Worm (Caenorhabditis elegans): ENCODE results near the gene C01B9.4.

Gene C01B9.4

DNA sequence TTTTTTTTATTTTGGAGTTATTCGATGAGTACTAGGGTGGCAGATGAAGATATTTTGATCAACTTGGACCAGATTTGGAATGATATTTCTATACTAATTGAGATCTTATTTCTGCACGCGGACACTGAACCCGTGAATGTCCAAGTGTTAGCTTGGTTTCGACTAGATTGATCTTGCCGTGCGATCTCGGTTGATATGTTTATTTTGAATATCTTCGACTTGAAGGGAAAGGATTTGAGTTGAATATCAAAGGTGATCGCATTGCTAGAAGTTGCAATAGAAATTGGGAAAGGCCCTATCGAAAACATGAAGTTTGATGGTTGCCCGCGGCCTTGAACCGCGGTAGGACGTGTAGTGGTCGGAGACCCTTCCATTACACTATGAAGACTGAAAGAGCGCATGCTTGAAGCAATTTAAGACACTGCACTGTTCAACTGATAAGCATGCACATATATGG is 3.0 kb downstream of the C01B9.4 start:
- TF ChIP-seq ZK546.5 (tag; optimal IDR thresholded peaks at IDR 0.05): no peak
- TF ChIP-seq lin-13 (GFP tag; optimal IDR thresholded peaks at IDR 0.05): peak; percentile 6
- no peak for TF ChIP-seq mdl-1 (tag; optimal IDR thresholded peaks at IDR 0.05)
- no peak for TF ChIP-seq F13H6.1 (tag; optimal IDR thresholded peaks at IDR 0.05)
- TF ChIP-seq sma-9 (GFP tag; optimal IDR thresholded peaks at IDR 0.05): peak; percentile 30
- no peak for TF ChIP-seq sma-9 (tag; optimal IDR thresholded peaks at IDR 0.05)
- TF ChIP-seq ztf-1 (GFP tag; conservative IDR thresholded peaks at IDR 0.05): no peak
- no peak for TF ChIP-seq nhr-23 (tag; optimal IDR thresholded peaks at IDR 0.05)
- TF ChIP-seq mab-5 (tag; optimal IDR thresholded peaks at IDR 0.05): no peak
- TF ChIP-seq zag-1 (tag; optimal IDR thresholded peaks at IDR 0.05): no peak
- no peak for TF ChIP-seq unc-62 (GFP tag; optimal IDR thresholded peaks at IDR 0.05)
- TF ChIP-seq sem-4 (tag; optimal IDR thresholded peaks at IDR 0.05): no peak
- TF ChIP-seq mbf-1 (tag; optimal IDR thresholded peaks at IDR 0.05): no peak
- no peak for TF ChIP-seq egl-27 (tag; optimal IDR thresholded peaks at IDR 0.05)
- no peak for TF ChIP-seq unc-55 (GFP tag; optimal IDR thresholded peaks at IDR 0.05)
- TF ChIP-seq nhr-237 (tag; optimal IDR thresholded peaks at IDR 0.05): no peak
- no peak for TF ChIP-seq blmp-1 (tag; optimal IDR thresholded peaks at IDR 0.05; ENCODE audit: insufficient read depth)
- peak; percentile 61 for TF ChIP-seq crh-2 (tag; optimal IDR thresholded peaks at IDR 0.05)
- no peak for TF ChIP-seq nhr-77 (tag; optimal IDR thresholded peaks at IDR 0.05)
- peak; percentile 43 for TF ChIP-seq fos-1 (tag; optimal IDR thresholded peaks at IDR 0.05)
- no peak for TF ChIP-seq elt-1 (tag; optimal IDR thresholded peaks at IDR 0.05)
- no peak for TF ChIP-seq Y55F3AM.14 (GFP tag; optimal IDR thresholded peaks at IDR 0.05)

ce11 chrII:13771335-13771734 is 12.4 kb downstream of the C01B9.4 start, which contains the start of gene C01B9.1:
C01B9.1 (plus strand) TSS chrII:13771575.
- TF ChIP-seq fos-1 (tag; optimal IDR thresholded peaks at IDR 0.05): peak; percentile 57
- no peak for TF ChIP-seq snpc-4 (tag; optimal IDR thresholded peaks at IDR 0.05)

DNA sequence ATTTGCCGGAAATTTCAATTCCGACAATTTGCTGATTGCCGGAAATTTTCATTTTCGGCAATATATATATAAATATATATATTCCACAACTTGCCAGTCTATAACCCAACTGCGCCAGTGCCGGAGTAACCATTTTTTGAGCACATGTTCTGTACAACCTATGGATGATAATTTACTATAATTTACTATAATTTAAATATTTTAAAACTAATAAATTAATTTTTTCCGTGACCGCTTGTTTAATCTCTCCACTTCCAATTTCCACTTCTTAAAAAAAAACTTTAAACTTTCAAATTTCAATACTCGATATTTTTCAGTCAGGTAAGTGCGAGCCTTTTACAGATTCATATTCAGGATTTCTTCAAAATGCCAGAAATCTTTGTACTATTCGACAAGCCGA is 17.8 kb downstream of the C01B9.4 start, which contains the start of gene arrd-12:
Gene arrd-12 (plus strand): TSS at position 301 of the 400 bp plus-strand sequence.
- TF ChIP-seq C34F6.9 (tag; optimal IDR thresholded peaks at IDR 0.05): no peak

ce11 chrII:13763009-13763468 is 20.7 kb downstream of the C01B9.4 start, which contains the start of gene arrd-11:
arrd-11 (plus strand) TSS chrII:13763418.
- TF ChIP-seq lin-39 (tag; optimal IDR thresholded peaks at IDR 0.05): no peak
- no peak for TF ChIP-seq lin-11 (tag; optimal IDR thresholded peaks at IDR 0.05)
- no peak for TF ChIP-seq nhr-12 (tag; optimal IDR thresholded peaks at IDR 0.05)
- no peak for TF ChIP-seq F13H6.1 (tag; optimal IDR thresholded peaks at IDR 0.05)
- TF ChIP-seq ztf-1 (GFP tag; conservative IDR thresholded peaks at IDR 0.05): no peak
- no peak for TF ChIP-seq nhr-237 (tag; optimal IDR thresholded peaks at IDR 0.05)
- no peak for TF ChIP-seq nhr-6 (tag; optimal IDR thresholded peaks at IDR 0.05)
- no peak for TF ChIP-seq ceh-16 (tag; optimal IDR thresholded peaks at IDR 0.05)
- TF ChIP-seq sma-3 (GFP tag; optimal IDR thresholded peaks at IDR 0.05): no peak
- TF ChIP-seq ZK546.5 (tag; optimal IDR thresholded peaks at IDR 0.05): no peak
- TF ChIP-seq skn-1 (tag; optimal IDR thresholded peaks at IDR 0.05): no peak
- TF ChIP-seq lsy-2 (tag; optimal IDR thresholded peaks at IDR 0.05): no peak
- no peak for TF ChIP-seq lin-13 (GFP tag; optimal IDR thresholded peaks at IDR 0.05)
- no peak for TF ChIP-seq sem-4 (tag; optimal IDR thresholded peaks at IDR 0.05)
- no peak for TF ChIP-seq nhr-129 (tag; optimal IDR thresholded peaks at IDR 0.05)
- no peak for TF ChIP-seq unc-55 (GFP tag; optimal IDR thresholded peaks at IDR 0.05)

DNA sequence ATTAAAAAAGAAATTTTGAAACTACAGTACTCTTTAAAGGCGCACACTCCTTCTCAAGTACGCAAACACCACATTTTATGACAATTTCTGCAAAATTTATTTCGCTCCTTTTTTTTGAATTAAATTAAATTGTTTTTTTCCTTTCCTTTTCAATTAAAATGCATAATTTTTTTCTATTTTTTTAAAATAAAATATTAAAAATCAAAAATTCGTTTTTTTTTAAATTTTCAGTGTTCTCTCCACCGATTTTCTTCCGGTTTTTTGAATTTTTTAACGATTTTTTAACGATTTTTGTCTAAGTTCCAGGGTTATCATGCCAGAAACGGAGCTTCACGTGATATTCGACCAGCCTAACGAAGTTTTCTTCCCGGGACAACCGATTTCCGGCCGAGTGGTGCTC is 25.7 kb downstream of the C01B9.4 start, which contains the start of gene arrd-13:
Gene arrd-13 (plus strand): TSS at position 301 of the 400 bp plus-strand sequence.
- TF ChIP-seq snpc-4 (tag; optimal IDR thresholded peaks at IDR 0.05) (no peak), peb-1 (tag; optimal IDR thresholded peaks at IDR 0.05) (no peak), unc-55 (GFP tag; optimal IDR thresholded peaks at IDR 0.05) (no peak), C34F6.9 (tag; optimal IDR thresholded peaks at IDR 0.05) (no peak), lin-13 (GFP tag; optimal IDR thresholded peaks at IDR 0.05) (no peak), ztf-4 (tag; optimal IDR thresholded peaks at IDR 0.05) (no peak), lin-39 (tag; optimal IDR thresholded peaks at IDR 0.05) (no peak)

Data from whole organism, L2 larva.